Worm (Caenorhabditis elegans) whole organism, mixed stage, embryonic: ENCODE results near the gene F38E11.9.

Experiments
- M03D4.4 ChIP-seq: sonication (generic microtip); optimal IDR thresholded peaks from 2 replicates; lab custom pipeline; 2017; ENCODE audit warnings: mild to moderate bottlenecking, missing genetic modification characterization, missing compliant biosample characterization
- bed-3 ChIP-seq: fragments of 200-800 bp; sonication (Bioruptor generic); optimal IDR thresholded peaks from 3 replicates; lab custom pipeline; 2018; ENCODE audit warnings: mild to moderate bottlenecking, missing genetic modification characterization, moderate library complexity, missing compliant biosample characterization
- blmp-1 ChIP-seq: fragments of 150-350 bp; optimal IDR thresholded peaks from 2 replicates; lab custom pipeline; 2014; ENCODE audit warnings: missing biosample characterization, missing genetic modification characterization
- ceh-39 ChIP-seq: fragments of 150-350 bp; optimal IDR thresholded peaks from 2 replicates; lab custom pipeline; 2014; ENCODE audit warnings: missing biosample characterization, missing genetic modification characterization
- ceh-43 ChIP-seq: fragments of 200-800 bp; sonication (Bioruptor generic); optimal IDR thresholded peaks from 2 replicates; lab custom pipeline; 2018; ENCODE audit warnings: mild to moderate bottlenecking, missing genetic modification characterization, moderate library complexity, missing compliant biosample characterization
- ceh-83 ChIP-seq: fragments of 200-800 bp; sonication (Bioruptor generic); optimal IDR thresholded peaks from 2 replicates; lab custom pipeline; 2018; ENCODE audit warnings: mild to moderate bottlenecking, missing genetic modification characterization, missing compliant biosample characterization
- ces-1 ChIP-seq: fragments of 150-350 bp; optimal IDR thresholded peaks from 2 replicates; lab custom pipeline; 2014; ENCODE audit warnings: missing biosample characterization, missing genetic modification reagents, missing genetic modification characterization
- cnd-1 ChIP-seq: fragments of 200-800 bp; sonication (Bioruptor generic); optimal IDR thresholded peaks from 2 replicates; lab custom pipeline; 2018; ENCODE audit warnings: mild to moderate bottlenecking, missing genetic modification characterization, missing compliant biosample characterization
- drap-1 ChIP-seq: fragments of 200-800 bp; sonication (Bioruptor generic); optimal IDR thresholded peaks from 3 replicates; lab custom pipeline; 2018; ENCODE audit warnings: mild to moderate bottlenecking, missing genetic modification characterization, missing compliant biosample characterization
- elt-1 ChIP-seq: sonication (generic microtip); optimal IDR thresholded peaks from 2 replicates; lab custom pipeline; 2017; ENCODE audit warnings: missing genetic modification characterization, mild to moderate bottlenecking, missing compliant biosample characterization, antibody characterized with exemption, moderate library complexity, borderline replicate concordance; ENCODE audit not compliant: insufficient read depth
- elt-3 ChIP-seq: fragments of 150-350 bp; optimal IDR thresholded peaks from 2 replicates; lab custom pipeline; 2014; ENCODE audit warnings: missing biosample characterization, missing genetic modification characterization
- flh-1 ChIP-seq: fragments of 200-800 bp; sonication (Bioruptor generic); optimal IDR thresholded peaks from 2 replicates; lab custom pipeline; 2018; ENCODE audit warnings: mild to moderate bottlenecking, missing genetic modification characterization, moderate library complexity, missing compliant biosample characterization
- ham-2 ChIP-seq: fragments of 200-800 bp; sonication (Bioruptor generic); optimal IDR thresholded peaks from 2 replicates; lab custom pipeline; 2018; ENCODE audit warnings: mild to moderate bottlenecking, missing genetic modification characterization, missing compliant biosample characterization
- hlh-1 ChIP-seq: fragments of 150-350 bp; optimal IDR thresholded peaks from 2 replicates; lab custom pipeline; 2014; ENCODE audit warnings: missing biosample characterization, missing genetic modification reagents, missing genetic modification characterization
- lin-13 ChIP-seq: fragments of 150-350 bp; optimal IDR thresholded peaks from 2 replicates; lab custom pipeline; 2014; ENCODE audit warnings: missing biosample characterization, missing genetic modification characterization
- lin-32 ChIP-seq: fragments of 200-800 bp; sonication (Bioruptor generic); optimal IDR thresholded peaks from 2 replicates; lab custom pipeline; 2018; ENCODE audit warnings: mild to moderate bottlenecking, missing genetic modification characterization, missing compliant biosample characterization
- lsy-2 ChIP-seq: fragments of 150-350 bp; optimal IDR thresholded peaks from 2 replicates; lab custom pipeline; 2014; ENCODE audit warnings: missing biosample characterization, missing genetic modification characterization
- mab-5 ChIP-seq: fragments of 150-350 bp; optimal IDR thresholded peaks from 2 replicates; lab custom pipeline; 2014; ENCODE audit warnings: missing biosample characterization, missing genetic modification characterization
- mep-1 ChIP-seq: fragments of 150-350 bp; optimal IDR thresholded peaks from 2 replicates; lab custom pipeline; 2017; ENCODE audit warnings: missing biosample characterization, missing genetic modification reagents, missing genetic modification characterization, inconsistent platforms
- mls-2 ChIP-seq: sonication (generic microtip); optimal IDR thresholded peaks from 2 replicates; lab custom pipeline; 2016; ENCODE audit warnings: mild to moderate bottlenecking, missing genetic modification characterization, moderate library complexity, missing compliant biosample characterization
- nhr-12 ChIP-seq: fragments of 150-350 bp; optimal IDR thresholded peaks from 2 replicates; lab custom pipeline; 2014; ENCODE audit warnings: missing biosample characterization, missing genetic modification characterization
- nhr-2 ChIP-seq: fragments of 150-350 bp; optimal IDR thresholded peaks from 2 replicates; lab custom pipeline; 2014; ENCODE audit warnings: missing biosample characterization, missing genetic modification characterization
- nhr-237 ChIP-seq: fragments of 150-350 bp; optimal IDR thresholded peaks from 2 replicates; lab custom pipeline; 2014; ENCODE audit warnings: missing biosample characterization, missing genetic modification characterization
- nhr-28 ChIP-seq: fragments of 150-350 bp; optimal IDR thresholded peaks from 2 replicates; lab custom pipeline; 2014; ENCODE audit warnings: missing biosample characterization, missing genetic modification characterization
- nhr-76 ChIP-seq: sonication (generic microtip); optimal IDR thresholded peaks from 2 replicates; lab custom pipeline; 2017; ENCODE audit warnings: missing biosample characterization, missing genetic modification characterization
- pha-4 ChIP-seq: fragments of 150-350 bp; optimal IDR thresholded peaks from 2 replicates; lab custom pipeline; 2018; ENCODE audit warnings: missing biosample characterization, missing genetic modification reagents, missing genetic modification characterization
- sem-2 ChIP-seq: fragments of 200-800 bp; sonication (Bioruptor generic); optimal IDR thresholded peaks from 2 replicates; lab custom pipeline; 2018; ENCODE audit warnings: mild to moderate bottlenecking, missing genetic modification characterization, missing compliant biosample characterization
- snpc-4 ChIP-seq: fragments of 150-350 bp; optimal IDR thresholded peaks from 2 replicates; lab custom pipeline; 2014; ENCODE audit warnings: missing biosample characterization, missing genetic modification characterization
- sptf-1 ChIP-seq: sonication (generic microtip); optimal IDR thresholded peaks from 2 replicates; lab custom pipeline; 2017; ENCODE audit warnings: mild to moderate bottlenecking, missing genetic modification characterization, moderate library complexity, missing compliant biosample characterization
- tbx-8 ChIP-seq: fragments of 200-800 bp; sonication (Bioruptor generic); optimal IDR thresholded peaks from 2 replicates; lab custom pipeline; 2018; ENCODE audit warnings: mild to moderate bottlenecking, missing genetic modification characterization, moderate library complexity, missing compliant biosample characterization
- unc-120 ChIP-seq: sonication (generic microtip); optimal IDR thresholded peaks from 2 replicates; lab custom pipeline; 2017; ENCODE audit warnings: missing genetic modification characterization, missing compliant biosample characterization; ENCODE audit not compliant: poor library complexity, severe bottlenecking
- unc-39 ChIP-seq: fragments of 150-350 bp; optimal IDR thresholded peaks from 2 replicates; lab custom pipeline; 2014; ENCODE audit warnings: missing biosample characterization, missing genetic modification characterization
- unc-62 ChIP-seq: fragments of 150-350 bp; optimal IDR thresholded peaks from 2 replicates; lab custom pipeline; 2014; ENCODE audit warnings: missing biosample characterization, missing genetic modification reagents, missing genetic modification characterization
- zip-8 ChIP-seq: fragments of 150-350 bp; optimal IDR thresholded peaks from 2 replicates; lab custom pipeline; 2014; ENCODE audit warnings: missing biosample characterization, missing genetic modification characterization
- ztf-11 ChIP-seq: fragments of 150-350 bp; optimal IDR thresholded peaks from 2 replicates; lab custom pipeline; 2014; ENCODE audit warnings: missing biosample characterization, missing genetic modification characterization

The F38E11.9 gene

ce11 chrIV:9477135-9477928, 33.5 kb upstream of the F38E11.9 start, which contains the start of gene wrt-3:
wrt-3 (minus strand) TSS chrIV:9477456.
- TF ChIP-seq nhr-12 (tag; lab: Kevin White, UChicago) (peak; percentile 58), pha-4 (peak; percentile 42), nhr-2 (tag; lab: Kevin White, UChicago) (no peak), ztf-11 (tag; lab: Kevin White, UChicago) (peak; percentile 58), sptf-1 (peak; percentile 98), nhr-28 (tag; lab: Kevin White, UChicago) (peak; percentile 65), mep-1 (no peak), M03D4.4 (tag; lab: Kevin White, UChicago) (peak; percentile 95), ceh-83 (GFP tag; lab: Kevin White, UChicago) (peak; percentile 98), ces-1 (GFP tag; lab: Kevin White, UChicago) (no peak), nhr-237 (no peak), nhr-76 (peak; percentile 18), mab-5 (tag; lab: Kevin White, UChicago) (no peak), lin-13 (tag; lab: Kevin White, UChicago) (peak; percentile 31), drap-1 (peak; percentile 96), flh-1 (GFP tag; lab: Kevin White, UChicago) (peak; percentile 89), elt-1 (tag; lab: Kevin White, UChicago) (no peak), hlh-1 (tag; lab: Kevin White, UChicago) (no peak), ham-2 (GFP tag; lab: Kevin White, UChicago) (peak; percentile 91), lsy-2 (tag; lab: Kevin White, UChicago) (no peak), mls-2 (tag; lab: Kevin White, UChicago) (peak; percentile 98), elt-3 (tag; lab: Kevin White, UChicago) (no peak), ceh-43 (GFP tag; lab: Kevin White, UChicago) (peak; percentile 89), blmp-1 (tag; lab: Kevin White, UChicago) (no peak), unc-39 (tag; lab: Kevin White, UChicago) (no peak), unc-62 (GFP tag; lab: Kevin White, UChicago) (peak; percentile 27), unc-120 (tag; lab: Kevin White, UChicago) (peak; percentile 94), bed-3 (GFP tag; lab: Kevin White, UChicago) (peak; percentile 90), cnd-1 (peak; percentile 96), zip-8 (tag; lab: Kevin White, UChicago) (no peak), tbx-8 (peak; percentile 95), sem-2 (GFP tag; lab: Kevin White, UChicago) (peak; percentile 91), lin-32 (GFP tag; lab: Kevin White, UChicago) (peak; percentile 94), snpc-4 (tag; lab: Kevin White, UChicago) (no peak), ceh-39 (tag; lab: Kevin White, UChicago) (no peak)

DNA sequence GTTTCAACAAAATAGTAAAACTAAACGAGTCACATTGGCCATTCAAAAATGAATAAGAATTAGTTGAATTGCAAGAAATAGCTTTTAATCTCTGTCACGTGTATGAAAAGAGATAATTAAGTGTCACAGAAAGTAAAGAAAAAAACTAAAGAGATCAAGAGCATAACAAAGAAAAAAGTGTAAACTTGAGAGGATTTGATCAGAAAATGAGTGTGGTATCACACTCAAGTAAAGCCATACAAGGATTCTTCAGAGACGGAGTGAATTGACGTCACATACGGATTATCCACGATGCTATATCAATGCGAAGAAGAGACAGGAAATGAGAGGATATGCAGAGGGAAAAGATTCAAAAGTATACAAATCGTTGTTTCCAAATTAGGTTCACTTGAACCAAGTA, 25.5 kb upstream of the F38E11.9 start:
- TF ChIP-seq lin-13 (tag; lab: Kevin White, UChicago) (no peak), M03D4.4 (tag; lab: Kevin White, UChicago) (no peak), mab-5 (tag; lab: Kevin White, UChicago) (no peak), hlh-1 (tag; lab: Kevin White, UChicago) (no peak), mep-1 (no peak), blmp-1 (tag; lab: Kevin White, UChicago) (no peak), drap-1 (no peak), cnd-1 (no peak), unc-120 (tag; lab: Kevin White, UChicago) (no peak), lsy-2 (tag; lab: Kevin White, UChicago) (no peak), sptf-1 (no peak), ham-2 (GFP tag; lab: Kevin White, UChicago) (no peak), mls-2 (tag; lab: Kevin White, UChicago) (no peak), nhr-76 (no peak)

DNA sequence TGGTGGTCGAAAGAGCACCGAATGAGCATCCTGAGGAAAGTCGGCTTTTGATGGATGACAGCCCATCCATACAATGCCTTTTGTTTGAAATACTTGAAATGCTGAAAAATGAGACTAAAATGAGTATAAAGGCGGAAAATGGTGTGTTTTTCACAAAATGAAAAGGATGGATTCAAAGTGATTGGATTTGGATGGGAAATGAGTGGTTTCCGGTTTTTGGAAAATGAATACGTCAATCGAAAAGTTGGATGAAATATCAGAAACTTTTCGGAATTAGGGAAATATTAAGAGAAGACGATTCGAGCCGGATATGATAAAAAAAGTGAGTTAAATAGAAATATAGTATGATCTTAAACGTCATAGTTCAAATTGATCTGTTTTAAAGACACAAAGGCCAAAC, 23.6 kb upstream of the F38E11.9 start, which contains the start of gene F38E11.6:
TSS of gene F38E11.6 (minus strand) at position 101 of the 400 bp plus-strand sequence.
- no peak for TF ChIP-seq ztf-11 (tag; lab: Kevin White, UChicago)
- TF ChIP-seq elt-1 (tag; lab: Kevin White, UChicago), result no peak
